Worm (Caenorhabditis elegans): ENCODE measurements around the gene hum-6.

ce11 chrX:2341989-2342388, 39.1 kb downstream of the hum-6 start, which contains the start of gene nlp-22:
- TF ChIP-seq ztf-3 (GFP tag; optimal IDR thresholded peaks at IDR 0.05) (no peak), rcor-1 (GFP tag; IDR thresholded peaks at IDR 0.05) (no peak), ets-4 (GFP tag; optimal IDR thresholded peaks at IDR 0.05) (no peak), egl-44 (GFP tag; IDR thresholded peaks at IDR 0.05) (no peak), him-1 (tag; optimal IDR thresholded peaks at IDR 0.05) (no peak), pha-4 (tag; optimal IDR thresholded peaks at IDR 0.05) (no peak), hlh-12 (tag; optimal IDR thresholded peaks at IDR 0.05) (no peak), ama-1 (optimal IDR thresholded peaks at IDR 0.05) (no peak), ama-1 (GFP tag; optimal IDR thresholded peaks at IDR 0.05) (no peak), snpc-1.1 (tag; optimal IDR thresholded peaks at IDR 0.05; ENCODE audit: insufficient read depth) (no peak), F33H1.4 (GFP tag; IDR thresholded peaks at IDR 0.05) (no peak)
